Worm (Caenorhabditis elegans) whole organism, early embryonic: Measurements from ENCODE around the gene ZK470.1.
A peak's percentile ranks its signal among the peaks of the same experiment; 100 is the strongest.

Source experiments
- B0310.2 ChIP-seq: sonication (generic microtip); optimal IDR thresholded peaks from 2 replicates; lab custom pipeline; 2016; ENCODE audit warnings: mild to moderate bottlenecking, missing genetic modification characterization, missing compliant biosample characterization
- F13C5.2 ChIP-seq: sonication (generic microtip); optimal IDR thresholded peaks from 2 replicates; lab custom pipeline; 2017; ENCODE audit warnings: mild to moderate bottlenecking, missing genetic modification characterization, inconsistent platforms, missing compliant biosample characterization
- aly-1 ChIP-seq: sonication (generic microtip); optimal IDR thresholded peaks from 2 replicates; lab custom pipeline; 2016; ENCODE audit warnings: missing genetic modification characterization, missing compliant biosample characterization
- ama-1 ChIP-seq: fragments of 150-350 bp; optimal IDR thresholded peaks from 2 replicates; lab custom pipeline; 2014
- ceh-13 ChIP-seq: fragments of 200-800 bp; sonication (Bioruptor generic); optimal IDR thresholded peaks from 2 replicates; lab custom pipeline; 2018; ENCODE audit warnings: mild to moderate bottlenecking, missing genetic modification characterization, missing compliant biosample characterization
- ceh-36 ChIP-seq: sonication (generic microtip); optimal IDR thresholded peaks from 2 replicates; lab custom pipeline; 2016; ENCODE audit warnings: missing genetic modification characterization, inconsistent platforms, missing compliant biosample characterization
- ets-7 ChIP-seq: sonication (generic microtip); optimal IDR thresholded peaks from 2 replicates; lab custom pipeline; 2016; ENCODE audit warnings: missing genotype, missing genetic modification characterization, missing compliant biosample characterization
- flt-1 ChIP-seq: fragments of 200-800 bp; sonication (Bioruptor generic); IDR thresholded peaks from 2 replicates; pipeline ENCODE4 v1.3.6; 2022; ENCODE audit warnings: missing genetic modification characterization, missing compliant biosample characterization
- hmbx-1 ChIP-seq: sonication (generic microtip); optimal IDR thresholded peaks from 2 replicates; lab custom pipeline; 2016; ENCODE audit warnings: mild to moderate bottlenecking, missing genetic modification characterization, missing compliant biosample characterization
- hmg-4 ChIP-seq: fragments of 200-800 bp; sonication (Bioruptor generic); optimal IDR thresholded peaks from 2 replicates; lab custom pipeline; 2018; ENCODE audit warnings: mild to moderate bottlenecking, missing genetic modification characterization, missing compliant biosample characterization
- hnd-1 ChIP-seq: sonication (generic microtip); optimal IDR thresholded peaks from 2 replicates; lab custom pipeline; 2016; ENCODE audit warnings: missing genetic modification characterization, missing compliant biosample characterization
- pes-1 ChIP-seq: fragments of 200-800 bp; sonication (Bioruptor generic); IDR thresholded peaks from 2 replicates; pipeline ENCODE4 v1.3.6; 2022; ENCODE audit warnings: missing genetic modification reagents, missing genetic modification characterization, missing compliant biosample characterization
- scrt-1 ChIP-seq: fragments of 200-800 bp; sonication (Bioruptor generic); IDR thresholded peaks from 2 replicates; pipeline ENCODE4 v1.3.6; 2022; ENCODE audit warnings: missing genetic modification characterization, missing compliant biosample characterization
- sea-1 ChIP-seq: fragments of 200-800 bp; sonication (Bioruptor generic); conservative IDR thresholded peaks from 2 replicates; pipeline ENCODE4 v1.3.6; 2022; ENCODE audit warnings: missing genetic modification characterization, missing compliant biosample characterization
- tbx-11 ChIP-seq: fragments of 200-800 bp; sonication (Bioruptor generic); IDR thresholded peaks from 2 replicates; pipeline ENCODE4 v1.3.6; 2022; ENCODE audit warnings: missing genetic modification characterization, missing compliant biosample characterization
- tbx-37 ChIP-seq: fragments of 200-800 bp; sonication (Bioruptor generic); conservative IDR thresholded peaks from 2 replicates; pipeline ENCODE4 v1.3.6; 2022; ENCODE audit warnings: missing genetic modification reagents, missing genetic modification characterization, missing compliant biosample characterization
- tra-4 ChIP-seq: sonication (generic microtip); optimal IDR thresholded peaks from 2 replicates; lab custom pipeline; 2017; ENCODE audit warnings: missing genetic modification characterization, missing compliant biosample characterization

ZK470.1 gene

DNA sequence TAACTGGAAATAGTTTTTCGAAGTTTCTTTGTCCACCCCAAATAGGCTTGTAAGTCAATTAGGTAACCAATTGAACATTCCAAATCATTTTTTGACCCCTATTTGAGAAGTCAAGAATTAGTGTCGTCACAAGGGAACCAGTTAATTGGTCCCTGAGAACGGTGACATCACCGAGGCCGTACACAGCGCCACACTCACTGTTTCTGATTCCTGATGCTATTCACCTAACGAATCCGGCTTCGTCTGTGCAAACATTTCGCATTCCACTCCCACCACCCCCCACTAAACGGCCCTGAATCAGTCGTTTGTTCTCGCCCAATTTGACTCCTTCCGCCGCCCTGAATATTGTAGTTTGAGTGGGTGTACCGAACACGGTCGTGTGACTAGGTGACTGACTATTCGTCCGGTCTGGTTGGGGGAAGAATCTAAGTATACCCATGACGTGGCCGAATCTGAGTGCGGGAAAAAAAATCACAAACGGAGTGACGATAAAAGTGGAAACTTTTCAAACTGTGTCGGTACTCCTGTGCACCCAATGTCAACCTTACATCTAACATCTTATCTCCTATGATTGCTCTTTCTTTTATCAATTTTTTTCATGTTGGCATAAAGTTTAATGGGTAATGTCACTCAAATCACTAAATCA lies 19.2 kb upstream of the ZK470.1 start:
- no peak for TF ChIP-seq tbx-37
- no peak for TF ChIP-seq flt-1 (GFP tag; lab: Robert Waterston, UW)
- TF ChIP-seq F13C5.2 = no peak
- no peak for TF ChIP-seq tbx-11 (GFP tag; lab: Robert Waterston, UW)
- TF ChIP-seq hmbx-1 (tag; lab: Kevin White, UChicago) = no peak
- no peak for TF ChIP-seq pes-1 (GFP tag; lab: Robert Waterston, UW)
- no peak for TF ChIP-seq ceh-36
- no peak for TF ChIP-seq tra-4 (tag; lab: Kevin White, UChicago)
- TF ChIP-seq ets-7 (tag; lab: Kevin White, UChicago) = no peak
- no peak for TF ChIP-seq aly-1 (tag; lab: Kevin White, UChicago)
- no peak for TF ChIP-seq hmg-4

DNA sequence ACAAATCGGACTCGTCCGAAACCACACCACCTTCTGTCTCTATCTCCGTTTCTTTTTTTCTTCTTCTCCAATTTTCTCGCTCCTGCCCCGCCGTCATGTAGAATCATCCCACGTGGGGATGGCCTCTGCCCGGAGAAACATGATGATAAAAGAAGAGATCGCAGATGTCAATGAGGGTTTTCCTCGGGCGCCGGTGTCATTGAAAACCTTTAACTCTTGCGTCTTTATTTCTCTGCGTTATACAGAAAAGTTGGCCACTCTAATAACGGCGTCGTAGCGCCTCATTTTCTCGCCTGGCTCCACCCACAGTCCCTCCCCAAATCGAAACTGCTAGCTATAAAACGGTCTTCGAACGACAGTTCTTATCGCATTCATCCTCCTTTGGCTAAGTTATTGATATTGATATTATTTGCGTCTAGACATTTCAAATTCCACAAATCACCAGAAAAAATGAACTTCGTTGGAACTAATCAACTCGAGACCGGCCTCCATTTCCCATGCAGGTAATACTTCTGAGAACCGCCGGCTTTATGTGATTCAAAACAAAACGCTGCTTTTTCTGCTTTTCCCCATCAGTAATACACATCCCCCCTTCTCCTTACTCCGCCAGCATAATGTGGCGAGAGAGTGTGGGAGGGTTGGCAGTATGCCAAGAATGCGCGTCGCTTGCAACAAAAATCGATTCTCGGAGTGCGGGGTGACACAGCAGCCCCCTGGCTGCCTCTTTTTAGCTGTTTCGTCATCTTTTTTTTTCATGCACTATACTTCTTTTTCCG lies 18.3 kb upstream of the ZK470.1 start:
- TF ChIP-seq aly-1 (tag; lab: Kevin White, UChicago) (no peak), tbx-11 (GFP tag; lab: Robert Waterston, UW) (peak; percentile 54; the same call in 1 of the 2 replicates), sea-1 (GFP tag; lab: Robert Waterston, UW) (no peak), ets-7 (tag; lab: Kevin White, UChicago) (no peak), hmbx-1 (tag; lab: Kevin White, UChicago) (no peak), F13C5.2 (peak; percentile 31), scrt-1 (no peak)

DNA sequence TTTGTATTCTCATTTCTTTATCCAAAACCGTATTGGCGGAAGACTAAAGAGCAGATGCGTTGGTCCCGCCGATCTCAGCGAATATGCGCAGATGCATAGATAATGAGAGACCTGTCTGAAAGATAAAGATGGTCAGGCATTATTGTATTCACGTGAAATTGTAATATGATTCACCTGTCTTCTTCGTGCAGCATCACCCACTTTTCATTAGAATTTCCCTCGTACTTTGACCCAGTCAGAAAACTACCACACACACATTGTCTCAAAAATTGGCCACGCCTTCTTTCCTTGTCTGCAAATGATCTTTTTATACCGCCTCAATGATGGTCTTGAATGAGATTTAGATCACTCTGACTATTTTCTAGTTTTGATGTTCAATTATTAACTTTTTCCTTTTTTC lies 17.4 kb upstream of the ZK470.1 start:
- TF ChIP-seq ets-7 (tag; lab: Kevin White, UChicago) = no peak
- no peak for TF ChIP-seq tra-4 (tag; lab: Kevin White, UChicago)

DNA sequence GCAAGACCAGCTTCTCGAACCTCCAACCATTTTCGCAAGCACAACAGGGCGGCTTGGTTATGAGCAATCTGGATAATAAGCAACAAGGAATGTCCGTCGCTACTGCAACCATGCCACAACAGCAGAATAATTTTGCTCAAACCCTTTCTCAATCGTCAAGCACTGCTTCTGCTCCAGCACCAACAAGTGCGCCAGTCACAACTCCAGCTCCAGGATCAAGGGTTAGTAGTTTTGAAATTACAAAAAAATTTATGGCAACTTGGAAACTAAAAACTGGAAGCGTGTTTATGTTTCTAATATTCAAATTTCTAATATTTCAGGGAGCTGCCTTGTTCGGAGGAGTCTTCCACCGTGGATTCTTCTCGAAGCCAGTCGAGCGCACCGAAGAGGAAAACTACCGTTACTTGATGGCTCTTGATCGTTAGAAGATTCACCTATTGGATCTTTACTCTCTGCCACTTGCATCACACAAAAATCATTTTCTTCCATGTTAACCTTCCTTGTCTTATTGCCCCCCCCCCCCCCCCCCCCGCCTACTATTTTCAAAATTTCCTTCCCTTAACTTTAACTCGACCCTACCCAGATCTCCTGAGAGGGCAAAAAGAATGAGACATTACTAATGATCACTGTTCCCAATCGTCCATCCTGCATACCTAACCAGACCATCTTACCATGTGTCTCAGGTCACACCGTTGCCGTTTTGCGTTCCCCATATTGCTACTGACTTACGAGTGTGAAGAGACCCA lies 16.5 kb upstream of the ZK470.1 start:
- TF ChIP-seq hnd-1 (tag; lab: Kevin White, UChicago) (no peak), B0310.2 (tag; lab: Kevin White, UChicago) (no peak), aly-1 (tag; lab: Kevin White, UChicago) (no peak), scrt-1 (no peak), hmg-4 (no peak), pes-1 (GFP tag; lab: Robert Waterston, UW) (no peak), hmbx-1 (tag; lab: Kevin White, UChicago) (no peak), tbx-37 (no peak), ceh-36 (no peak), tra-4 (tag; lab: Kevin White, UChicago) (no peak), flt-1 (GFP tag; lab: Robert Waterston, UW) (no peak), ets-7 (tag; lab: Kevin White, UChicago) (no peak), sea-1 (GFP tag; lab: Robert Waterston, UW) (no peak), F13C5.2 (no peak), tbx-11 (GFP tag; lab: Robert Waterston, UW) (no peak), ceh-13 (GFP tag; lab: Kevin White, UChicago) (no peak), ama-1 (lab: Kevin White, UChicago) (no peak)

DNA sequence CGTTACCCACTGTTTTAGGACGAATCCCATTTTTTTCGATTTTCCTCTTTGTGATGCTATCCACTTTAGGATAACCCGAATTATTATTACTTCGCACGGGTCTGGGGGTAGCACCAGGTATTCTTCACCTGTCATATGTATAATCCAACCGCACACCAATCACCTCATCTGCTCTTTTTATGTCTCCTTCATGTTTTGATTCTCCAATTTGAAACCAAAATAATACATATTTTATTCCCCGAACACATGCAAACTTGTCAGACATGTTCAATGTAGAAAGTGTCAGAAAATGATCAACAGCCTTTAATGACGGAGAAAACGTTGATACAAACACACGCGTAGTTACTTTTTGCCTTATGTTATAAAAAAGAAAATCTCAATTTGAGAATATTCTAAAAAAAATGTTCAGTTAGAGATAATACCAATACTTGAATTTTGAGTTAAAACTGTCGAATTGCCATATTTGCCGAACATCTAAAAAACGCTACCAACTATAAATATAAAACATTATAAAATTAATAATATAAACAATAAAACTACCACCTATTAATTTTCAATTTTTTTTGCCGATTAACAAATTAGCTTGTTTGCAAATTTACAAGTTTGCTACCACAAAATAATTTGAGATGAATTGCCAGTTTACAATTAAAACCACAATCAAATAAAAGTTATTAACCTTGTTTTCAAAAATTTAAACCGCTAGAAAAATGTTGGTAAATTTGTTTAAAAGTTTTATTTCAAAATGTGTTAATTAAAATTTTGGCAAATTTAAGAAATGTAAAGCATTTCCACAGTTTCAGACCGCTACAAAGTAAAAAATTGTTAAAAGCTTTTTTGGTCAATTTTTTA lies 15.7 kb upstream of the ZK470.1 start:
- TF ChIP-seq pes-1 (GFP tag; lab: Robert Waterston, UW) (no peak), aly-1 (tag; lab: Kevin White, UChicago) (no peak), tbx-37 (no peak), tbx-11 (GFP tag; lab: Robert Waterston, UW) (no peak), B0310.2 (tag; lab: Kevin White, UChicago) (no peak), hmbx-1 (tag; lab: Kevin White, UChicago) (no peak), F13C5.2 (no peak), sea-1 (GFP tag; lab: Robert Waterston, UW) (no peak), tra-4 (tag; lab: Kevin White, UChicago) (no peak), ceh-36 (no peak), flt-1 (GFP tag; lab: Robert Waterston, UW) (no peak), hnd-1 (tag; lab: Kevin White, UChicago) (no peak), ets-7 (tag; lab: Kevin White, UChicago) (no peak), hmg-4 (no peak), scrt-1 (no peak), ceh-13 (GFP tag; lab: Kevin White, UChicago) (no peak)

DNA sequence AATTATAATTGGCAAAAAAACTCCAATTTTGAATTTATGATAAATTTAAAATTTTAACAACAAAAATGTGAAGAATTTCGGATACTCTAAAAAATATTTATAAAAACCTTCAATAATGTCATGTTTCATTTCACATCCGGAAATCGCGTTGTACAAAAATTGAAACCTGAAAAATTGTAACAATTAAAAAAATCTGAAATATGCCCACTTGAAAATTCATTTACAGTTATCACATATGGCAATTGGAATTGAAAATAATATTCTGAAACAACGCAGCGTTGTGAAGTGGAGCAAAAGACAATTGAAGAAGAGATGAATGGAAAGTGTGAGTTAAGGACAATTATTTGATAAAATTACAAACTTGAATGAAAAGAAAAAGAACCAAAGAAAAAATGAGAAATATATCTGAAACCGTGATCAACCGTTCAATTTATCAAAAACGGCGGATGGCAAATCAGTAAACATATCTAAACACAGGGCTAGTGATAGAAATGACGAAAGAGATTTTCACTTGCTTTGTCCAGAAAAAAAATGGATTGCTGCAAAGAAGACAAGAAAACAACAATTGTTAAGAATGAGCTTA lies 15.0 kb upstream of the ZK470.1 start:
- no peak for TF ChIP-seq tbx-11 (GFP tag; lab: Robert Waterston, UW)
- TF ChIP-seq B0310.2 (tag; lab: Kevin White, UChicago) = no peak
- TF ChIP-seq sea-1 (GFP tag; lab: Robert Waterston, UW) = no peak
- no peak for TF ChIP-seq scrt-1
- no peak for TF ChIP-seq hmg-4
- TF ChIP-seq tbx-37 = no peak
- no peak for TF ChIP-seq flt-1 (GFP tag; lab: Robert Waterston, UW)
- no peak for TF ChIP-seq tra-4 (tag; lab: Kevin White, UChicago)
- TF ChIP-seq hmbx-1 (tag; lab: Kevin White, UChicago) = no peak
- TF ChIP-seq aly-1 (tag; lab: Kevin White, UChicago) = no peak
- no peak for TF ChIP-seq ceh-36
- TF ChIP-seq ets-7 (tag; lab: Kevin White, UChicago) = no peak
- TF ChIP-seq ceh-13 (GFP tag; lab: Kevin White, UChicago) = no peak
